Fruit fly (Drosophila melanogaster): ENCODE results near the gene rin.

The rin gene

dm6 chr3R:13615617-13616016 is 31.2 kb upstream of the rin start, which contains the start of gene CG9269:
Gene CG9269, plus strand, starts transcription at chr3R:13615917.
- TF ChIP-seq vri (GFP tag; optimal IDR thresholded peaks at IDR 0.05) (no peak), Ets21C (GFP tag; optimal IDR thresholded peaks at IDR 0.05) (no peak), Gug (GFP tag; IDR thresholded peaks at IDR 0.05) (no peak), CG3032 (tag; optimal IDR thresholded peaks at IDR 0.05) (no peak), svp (GFP tag) (no peak), dsx (GFP tag; optimal IDR thresholded peaks at IDR 0.05; ENCODE audit: poor library complexity, severe bottlenecking) (no peak), CG34406 (GFP tag; optimal IDR thresholded peaks at IDR 0.05) (no peak), CG6792 (GFP tag; optimal IDR thresholded peaks at IDR 0.05) (no peak), fd85E (GFP tag; optimal IDR thresholded peaks at IDR 0.05) (no peak), CG6163 (GFP tag; IDR thresholded peaks at IDR 0.05) (no peak), CG6276 (GFP tag; optimal IDR thresholded peaks at IDR 0.05) (no peak), CG9139 (GFP tag; optimal IDR thresholded peaks at IDR 0.05) (no peak)

dm6 chr3R:13617228-13617627 is 29.6 kb upstream of the rin start:
- no peak for TF ChIP-seq net (GFP tag; optimal IDR thresholded peaks at IDR 0.05)
- TF ChIP-seq Met (GFP tag; optimal IDR thresholded peaks at IDR 0.05): no peak
- no peak for TF ChIP-seq achi (GFP tag; optimal IDR thresholded peaks at IDR 0.05)
- no peak for TF ChIP-seq CG8319 (GFP tag; optimal IDR thresholded peaks at IDR 0.05)
- no peak for TF ChIP-seq CG7368 (GFP tag; optimal IDR thresholded peaks at IDR 0.05)
- no peak for TF ChIP-seq CG10631 (GFP tag; optimal IDR thresholded peaks at IDR 0.05)
- no peak for TF ChIP-seq fd59A (GFP tag; optimal IDR thresholded peaks at IDR 0.05)
- no peak for TF ChIP-seq topi (GFP tag; optimal IDR thresholded peaks at IDR 0.05)
- TF ChIP-seq CG6808 (GFP tag; optimal IDR thresholded peaks at IDR 0.05): no peak
- no peak for TF ChIP-seq CG10669 (GFP tag; optimal IDR thresholded peaks at IDR 0.05)
- no peak for TF ChIP-seq vri (GFP tag; optimal IDR thresholded peaks at IDR 0.05)
- TF ChIP-seq Lpt (GFP tag; optimal IDR thresholded peaks at IDR 0.05): no peak
- TF ChIP-seq CG4318 (GFP tag; optimal IDR thresholded peaks at IDR 0.05): no peak
- TF ChIP-seq Smox (GFP tag; optimal IDR thresholded peaks at IDR 0.05): no peak
- TF ChIP-seq dsx (GFP tag; optimal IDR thresholded peaks at IDR 0.05; ENCODE audit: poor library complexity, severe bottlenecking): no peak
- TF ChIP-seq Hr38 (GFP tag; optimal IDR thresholded peaks at IDR 0.05): no peak
- TF ChIP-seq CG1621 (tag; optimal IDR thresholded peaks at IDR 0.05): no peak
- no peak for TF ChIP-seq lz (GFP tag; optimal IDR thresholded peaks at IDR 0.05)
- no peak for TF ChIP-seq eg (GFP tag; IDR thresholded peaks at IDR 0.05)

- TF ChIP-seq CG32006 (GFP tag; optimal IDR thresholded peaks at IDR 0.05) (no peak), salr (GFP tag; optimal IDR thresholded peaks at IDR 0.05) (no peak), Sox102F (GFP tag; optimal IDR thresholded peaks at IDR 0.05) (no peak), Eip75B (GFP tag; optimal IDR thresholded peaks at IDR 0.05) (no peak), CG15336 (GFP tag; IDR thresholded peaks at IDR 0.05) (no peak), svp (GFP tag) (no peak), CG16779 (tag; optimal IDR thresholded peaks at IDR 0.05) (no peak), CG6163 (GFP tag; IDR thresholded peaks at IDR 0.05) (no peak), eg (GFP tag; IDR thresholded peaks at IDR 0.05) (no peak), CG8119 (GFP tag; IDR thresholded peaks at IDR 0.05) (no peak), Met (GFP tag; optimal IDR thresholded peaks at IDR 0.05) (no peak), topi (GFP tag; optimal IDR thresholded peaks at IDR 0.05) (no peak), CG4318 (GFP tag; optimal IDR thresholded peaks at IDR 0.05) (no peak), fd59A (GFP tag; optimal IDR thresholded peaks at IDR 0.05) (no peak), CG1621 (tag; optimal IDR thresholded peaks at IDR 0.05) (no peak)
These were observed 15.2 kb upstream of the rin start, which contains the start of gene CG10841 for dm6 chr3R:13631642-13632041. Gene CG10841, plus strand, starts transcription at chr3R:13631942.

All from whole organism, prepupa.